Worm (Caenorhabditis elegans) whole organism, L1 larva: ENCODE results near the gene mtss-1.

Source experiments
- aly-2 ChIP-seq: fragments of 150-350 bp; optimal IDR thresholded peaks from 2 replicates; lab custom pipeline; 2014; ENCODE audit warnings: missing biosample characterization, missing genetic modification characterization
- lin-39 ChIP-seq: fragments of 150-350 bp; optimal IDR thresholded peaks from 2 replicates; lab custom pipeline; 2014; ENCODE audit warnings: missing biosample characterization, missing genetic modification reagents, missing genetic modification characterization
- mdl-1 ChIP-seq, 2 experiments: fragments of 150-350 bp; optimal IDR thresholded peaks; 2 replicates each; lab custom pipeline; 2014 to 2017; ENCODE audit warnings: missing biosample characterization in 2 of 2, missing genetic modification characterization in 2 of 2, inconsistent platforms in 1 of 2
- pax-3 ChIP-seq: fragments of 200-800 bp; sonication (Bioruptor generic); optimal IDR thresholded peaks from 2 replicates; lab custom pipeline; 2018; ENCODE audit warnings: mild to moderate bottlenecking, missing genetic modification characterization, moderate library complexity, missing compliant biosample characterization
- unc-30 ChIP-seq: sonication (generic microtip); optimal IDR thresholded peaks from 2 replicates; lab custom pipeline; 2017; ENCODE audit warnings: missing biosample characterization, missing genetic modification characterization
- unc-86 ChIP-seq: sonication (generic microtip); optimal IDR thresholded peaks from 2 replicates; lab custom pipeline; 2016; ENCODE audit warnings: missing genetic modification characterization, missing compliant biosample characterization

ce11 chrIII:8807246-8807645, 39.1 kb downstream of the mtss-1 start, which contains the start of gene F54F2.7:
- TF ChIP-seq lin-39 (tag; lab: Kevin White, UChicago) (no peak), aly-2 (tag; lab: Kevin White, UChicago) (no peak), unc-30 (tag; lab: Kevin White, UChicago) (no peak), pax-3 (tag; lab: Kevin White, UChicago) (no peak), unc-86 (tag; lab: Kevin White, UChicago) (no peak), mdl-1 (tag; optimal IDR thresholded peaks at IDR 0.05; lab: Kevin White, UChicago) (no peak)
